Fruit fly (Drosophila melanogaster) whole organism, pupa: ENCODE results near the gene CG14286.

Experiments
- CG12605 ChIP-seq: fragments of 200-800 bp; sonication (Bioruptor generic); IDR thresholded peaks from 2 replicates; pipeline ENCODE4 v1.3.6; 2022; ENCODE audit warnings: missing biosample characterization, missing genetic modification characterization
- D1 ChIP-seq: fragments of 200-800 bp; sonication (Bioruptor generic); optimal IDR thresholded peaks from 2 replicates; lab custom pipeline; 2018; ENCODE audit warnings: missing biosample characterization, mild to moderate bottlenecking, missing genetic modification characterization, moderate library complexity
- gl ChIP-seq: fragments of 200-800 bp; sonication (Bioruptor generic); optimal IDR thresholded peaks from 2 replicates; lab custom pipeline; 2018; ENCODE audit warnings: missing biosample characterization, mild to moderate bottlenecking, missing genetic modification characterization

DNA sequence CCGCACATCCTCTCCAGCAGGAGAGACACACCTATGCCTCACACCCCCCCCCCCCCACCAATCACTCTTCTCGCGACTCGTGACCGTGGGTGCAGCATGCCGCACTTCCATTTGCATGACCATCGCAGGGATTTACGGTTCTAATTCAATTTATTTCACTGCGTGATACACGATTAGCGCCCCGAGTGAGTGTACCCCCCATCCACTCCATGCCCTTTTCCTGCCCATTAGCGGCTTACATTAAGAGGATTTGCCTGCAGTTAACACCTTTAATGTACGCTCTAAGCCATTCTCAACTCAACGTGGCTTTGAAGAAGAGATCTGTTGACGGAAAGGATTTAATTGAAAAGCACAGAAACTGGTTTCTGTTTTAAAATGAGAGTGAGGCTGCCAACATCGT is 28.6 kb downstream of the CG14286 start:
- TF ChIP-seq D1 (no peak), CG12605 (no peak), gl (tag; lab: Kevin White, UChicago) (no peak)
